Fruit fly (Drosophila melanogaster): ENCODE results near the gene Tomosyn.

DNA sequence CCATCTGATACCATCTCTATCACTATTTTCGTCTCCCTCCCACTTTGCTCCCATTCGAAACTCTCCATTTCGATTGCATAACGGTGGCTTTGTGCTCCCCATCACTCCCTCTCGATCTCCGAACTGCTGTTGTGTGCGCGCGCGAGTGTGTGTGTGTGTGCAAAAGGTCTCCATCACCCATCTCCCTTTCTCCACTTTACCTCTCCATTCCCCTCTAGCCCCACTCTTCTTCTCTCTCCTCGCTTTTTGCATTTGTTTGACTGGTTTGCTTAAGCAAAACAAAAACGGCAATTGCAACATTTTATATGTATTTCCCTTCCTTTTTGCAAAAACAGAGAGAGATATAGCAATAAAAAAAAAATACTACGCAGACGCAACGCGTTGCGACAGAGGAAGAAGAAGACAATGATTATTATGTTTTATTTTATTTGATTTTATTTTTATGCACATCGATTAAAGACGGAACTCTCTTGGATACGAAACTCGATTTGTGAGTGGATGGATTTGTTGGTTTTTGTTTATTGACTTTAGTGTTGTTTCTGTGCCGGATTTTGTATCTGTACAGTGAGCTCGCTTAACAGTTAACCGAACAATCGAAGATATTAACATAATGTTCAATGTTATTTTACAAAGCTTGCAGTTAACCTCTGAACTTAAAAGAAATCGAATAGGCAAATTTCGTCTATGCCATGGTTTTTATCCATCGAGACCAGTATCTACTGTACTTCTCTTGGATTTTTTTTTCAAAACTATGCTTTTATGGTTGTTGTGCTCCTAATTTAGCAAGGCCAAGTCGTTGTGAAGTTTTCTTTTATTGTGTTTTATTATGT is 38.5 kb downstream of the Tomosyn start:
- TF ChIP-seq CG12768 (GFP tag; optimal IDR thresholded peaks at IDR 0.05) (no peak), cic (GFP tag; optimal IDR thresholded peaks at IDR 0.05) (no peak), cnc (optimal IDR thresholded peaks at IDR 0.05) (no peak), CG7101 (tag; optimal IDR thresholded peaks at IDR 0.05) (peak; percentile 59), kay (GFP tag; ENCODE audit: borderline replicate concordance) (no peak), Hr96 (GFP tag; optimal IDR thresholded peaks at IDR 0.05) (no peak), Crg-1 (GFP tag; optimal IDR thresholded peaks at IDR 0.05) (no peak), CG14711 (tag; optimal IDR thresholded peaks at IDR 0.05) (peak; percentile 45), ovo (GFP tag; optimal IDR thresholded peaks at IDR 0.05) (peak; percentile 27), CG5204 (GFP tag; optimal IDR thresholded peaks at IDR 0.05) (no peak), Mnt (GFP tag; optimal IDR thresholded peaks at IDR 0.05) (no peak), CG11617 (GFP tag; optimal IDR thresholded peaks at IDR 0.05) (no peak), bab1 (GFP tag; optimal IDR thresholded peaks at IDR 0.05) (peak; percentile 79), toe (GFP tag; optimal IDR thresholded peaks at IDR 0.05) (no peak)

Data from whole organism, adult.